Fruit fly (Drosophila melanogaster): ENCODE results near the gene Smox.
A peak's percentile ranks its signal among the peaks of the same experiment; 100 is the strongest.

DNA sequence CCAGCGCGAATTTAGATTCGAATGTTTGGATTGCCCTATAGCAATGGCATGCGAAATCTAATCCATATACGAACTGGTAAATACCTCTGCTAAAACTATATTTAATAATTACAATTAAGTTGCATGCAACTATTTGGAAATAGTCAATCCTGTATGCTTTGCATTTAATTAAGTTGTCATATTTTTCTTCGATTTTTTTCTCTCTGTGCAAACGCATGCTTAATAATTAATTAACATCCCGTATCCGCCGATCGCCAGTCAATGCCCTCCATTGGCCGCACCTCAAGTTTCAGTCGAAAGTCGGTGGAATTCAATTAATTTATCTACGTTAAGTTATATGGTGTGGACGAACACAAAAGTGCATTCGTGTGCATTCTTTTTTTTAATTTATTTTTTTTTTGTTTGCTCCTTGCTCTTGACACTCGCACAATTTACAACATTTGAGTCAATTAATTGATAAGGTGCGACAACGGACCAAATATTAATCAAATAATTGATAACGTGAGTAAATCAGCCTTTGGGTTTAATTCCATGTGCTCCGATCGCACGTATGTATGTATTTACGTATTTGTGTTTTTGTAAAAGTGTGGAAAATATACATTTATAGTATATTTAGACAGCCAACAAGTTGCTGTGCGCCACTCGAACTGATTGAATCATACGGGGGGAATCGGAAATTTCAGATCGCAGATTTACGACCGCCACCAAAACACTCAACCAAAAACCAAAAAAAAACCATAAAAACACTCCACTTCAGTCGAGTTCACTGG is 35.6 kb downstream of the Smox start:
- TF ChIP-seq dsx (GFP tag; optimal IDR thresholded peaks at IDR 0.05; ENCODE audit: poor library complexity, severe bottlenecking) (no peak), Eip93F (GFP tag; optimal IDR thresholded peaks at IDR 0.05) (peak; percentile 55), Gug (GFP tag; IDR thresholded peaks at IDR 0.05) (no peak), Hr39 (GFP tag; optimal IDR thresholded peaks at IDR 0.05) (no peak), CG7368 (GFP tag; optimal IDR thresholded peaks at IDR 0.05) (no peak), ss (GFP tag; optimal IDR thresholded peaks at IDR 0.05) (no peak), CG3919 (GFP tag; optimal IDR thresholded peaks at IDR 0.05) (no peak), CG1621 (tag; optimal IDR thresholded peaks at IDR 0.05) (no peak), Lpt (GFP tag; optimal IDR thresholded peaks at IDR 0.05) (no peak), Smox (GFP tag; optimal IDR thresholded peaks at IDR 0.05) (no peak), CG6854 (GFP tag; optimal IDR thresholded peaks at IDR 0.05) (no peak), Hr4 (GFP tag; optimal IDR thresholded peaks at IDR 0.05) (no peak)

Measured in whole organism, prepupa.